Worm (Caenorhabditis elegans) whole organism, midembryonic: ENCODE results near the gene F55B11.6.

Source experiments
- T22C8.4 ChIP-seq: fragments of 200-800 bp; sonication (Bioruptor generic); IDR thresholded peaks from 2 replicates; pipeline ENCODE4 v1.3.6; 2022; ENCODE audit warnings: missing genetic modification characterization, missing compliant biosample characterization
- cog-1 ChIP-seq: sonication (generic microtip); optimal IDR thresholded peaks from 2 replicates; lab custom pipeline; 2016; ENCODE audit warnings: missing genetic modification characterization, missing compliant biosample characterization
- flt-1 ChIP-seq: fragments of 200-800 bp; sonication (Bioruptor generic); IDR thresholded peaks from 2 replicates; pipeline ENCODE4 v1.3.6; 2022; ENCODE audit warnings: missing genetic modification characterization, missing compliant biosample characterization
- med-1 ChIP-seq: sonication (generic microtip); optimal IDR thresholded peaks from 2 replicates; lab custom pipeline; 2017; ENCODE audit warnings: missing genetic modification characterization, mild to moderate bottlenecking, missing compliant biosample characterization, antibody characterized with exemption, missing genetic modification reagents; ENCODE audit not compliant: insufficient read depth
- ref-1 ChIP-seq: fragments of 200-800 bp; sonication (Bioruptor generic); conservative IDR thresholded peaks from 2 replicates; pipeline ENCODE4 v1.3.6; 2022; ENCODE audit warnings: missing genetic modification reagents, missing genetic modification characterization, missing compliant biosample characterization
- tab-1 ChIP-seq: fragments of 200-800 bp; sonication (Bioruptor generic); IDR thresholded peaks from 2 replicates; pipeline ENCODE4 v1.3.6; 2022; ENCODE audit warnings: missing genetic modification characterization, missing compliant biosample characterization
- ztf-23 ChIP-seq: fragments of 200-800 bp; sonication (Bioruptor generic); IDR thresholded peaks from 2 replicates; pipeline ENCODE4 v1.3.6; 2022; ENCODE audit warnings: missing genetic modification reagents, missing genetic modification characterization, missing compliant biosample characterization
- ztf-29 ChIP-seq: fragments of 200-800 bp; sonication (Bioruptor generic); IDR thresholded peaks from 2 replicates; pipeline ENCODE4 v1.3.6; 2022; ENCODE audit warnings: missing genetic modification reagents, missing genetic modification characterization, missing compliant biosample characterization

- no peak for TF ChIP-seq tab-1
- peak; percentile 70 for TF ChIP-seq cog-1 (tag; lab: Kevin White, UChicago)
- TF ChIP-seq ztf-29 (GFP tag; lab: Robert Waterston, UW) = peak; percentile 36; the same call in 1 of the 2 replicates
- TF ChIP-seq T22C8.4 (GFP tag; lab: Robert Waterston, UW) = peak; percentile 32; the same call in 1 of the 2 replicates
- TF ChIP-seq med-1 (GFP tag; lab: Kevin White, UChicago) = no peak
- peak; percentile 43; the same call in 1 of the 2 replicates for TF ChIP-seq flt-1
- TF ChIP-seq ref-1 (GFP tag; lab: Robert Waterston, UW) = no peak
- TF ChIP-seq ztf-23 (GFP tag; lab: Robert Waterston, UW) = 0 out of 2 replicates have a peak, but pooled peaks have one; percentile 49
Measured at ce11 chrIV:14464065-14464567, 47.1 kb upstream of the F55B11.6 start, which contains the start of gene dld-1.
